Fruit fly (Drosophila melanogaster) S2 (cell line): ENCODE data around the gene Ank2.

Source experiments
- CG8478 ChIP-seq: fragments of >200 bp; optimal IDR thresholded peaks from 2 replicates; lab custom pipeline; 2018
- CTCF ChIP-seq, 2 experiments: fragments of >200 bp; optimal IDR thresholded peaks; 2 replicates each; lab custom pipeline; 2018

- TF ChIP-seq CG8478 (lab: Kevin White, UChicago) (no peak), CTCF (optimal IDR thresholded peaks at IDR 0.05; lab: Kevin White, UChicago) (no peak)
These were observed 24.7 kb upstream of the Ank2 start, which contains the start of gene Snmp2 for dm6 chr3L:7742941-7743340.
